Fruit fly (Drosophila melanogaster): Measurements from ENCODE around the gene CG32762.

Gene CG32762

dm6 chrX:5485903-5486302 is 15.1 kb downstream of the CG32762 start:
- TF ChIP-seq Met (GFP tag; optimal IDR thresholded peaks at IDR 0.05) (no peak), Hr38 (GFP tag; optimal IDR thresholded peaks at IDR 0.05) (no peak), CG11762 (GFP tag; optimal IDR thresholded peaks at IDR 0.05; ENCODE audit: insufficient read depth) (no peak), CG4318 (GFP tag; optimal IDR thresholded peaks at IDR 0.05) (no peak), dsx (GFP tag; optimal IDR thresholded peaks at IDR 0.05; ENCODE audit: poor library complexity, severe bottlenecking) (no peak), Lpt (GFP tag; optimal IDR thresholded peaks at IDR 0.05) (no peak), OdsH (GFP tag; optimal IDR thresholded peaks at IDR 0.05) (no peak), fkh (GFP tag; optimal IDR thresholded peaks at IDR 0.05) (no peak), Ets96B (tag; optimal IDR thresholded peaks at IDR 0.05) (no peak), Ets21C (GFP tag; optimal IDR thresholded peaks at IDR 0.05) (no peak), Sox15 (GFP tag; optimal IDR thresholded peaks at IDR 0.05) (no peak), CG3032 (tag; optimal IDR thresholded peaks at IDR 0.05) (no peak), Hr4 (GFP tag; optimal IDR thresholded peaks at IDR 0.05) (no peak)

Data from whole organism, prepupa.